ENCODE assay signal across 1 fruit fly cellular context in the genomic region with DNA sequence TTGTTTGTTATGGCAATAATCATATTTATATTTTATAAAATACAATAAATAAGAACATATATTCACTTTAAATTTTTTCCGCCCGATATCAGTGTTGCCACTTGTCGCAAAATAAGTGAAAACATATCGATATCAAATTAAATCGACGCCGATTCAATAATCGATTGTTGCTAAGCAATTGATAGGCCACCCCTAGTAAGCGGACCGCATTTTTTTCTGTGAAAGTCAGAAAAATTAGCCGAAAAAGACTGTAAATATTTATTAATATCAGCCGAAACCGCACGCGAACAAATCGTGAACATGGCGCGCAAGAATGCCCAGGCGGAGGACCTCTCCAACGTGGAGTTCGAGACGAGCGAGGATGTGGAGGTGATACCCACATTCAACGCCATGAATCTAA.
A peak's percentile ranks its signal among the peaks of the same experiment; 100 is the strongest.
TF ChIP-seq lines count a peak whose summit lies in the region.

A gene (plus strand): TSS at position 171 of the 400 bp plus-strand sequence.

TF ChIP-seq in whole organism, embryonic, 481 proteins besides CTCF, POLR2A, EP300 and RAD21 (continued from another document and continues in another):
- no peak for TF ChIP-seq Mes4 (GFP tag; optimal IDR thresholded peaks at IDR 0.05; lab: Kevin White, UChicago)
- no peak for TF ChIP-seq Abd-B (GFP tag; optimal IDR thresholded peaks at IDR 0.05; lab: Kevin White, UChicago)
- TF ChIP-seq tup (GFP tag; optimal IDR thresholded peaks at IDR 0.05; lab: Kevin White, UChicago) = no peak
- TF ChIP-seq CG3065 (GFP tag; optimal IDR thresholded peaks at IDR 0.05; lab: Kevin White, UChicago) = no peak
- TF ChIP-seq ssp (GFP tag; IDR thresholded peaks at IDR 0.05; lab: Robert Waterston, UW) = no peak
- no peak for TF ChIP-seq CG10979 (tag; optimal IDR thresholded peaks at IDR 0.05; lab: Kevin White, UChicago)
- no peak for TF ChIP-seq Usf (GFP tag; optimal IDR thresholded peaks at IDR 0.05; lab: Kevin White, UChicago)
- TF ChIP-seq CG13894 (tag; optimal IDR thresholded peaks at IDR 0.05; lab: Kevin White, UChicago) = no peak
- TF ChIP-seq CG10431 (GFP tag; optimal IDR thresholded peaks at IDR 0.05; lab: Kevin White, UChicago) = no peak
- no peak for TF ChIP-seq aop (GFP tag; IDR thresholded peaks at IDR 0.05; lab: Robert Waterston, UW)
- TF ChIP-seq NFAT (GFP tag; IDR thresholded peaks at IDR 0.05; lab: Robert Waterston, UW) = no peak
- no peak for TF ChIP-seq Dip2 (GFP tag; IDR thresholded peaks at IDR 0.05; lab: Robert Waterston, UW)
- no peak for TF ChIP-seq CG16779 (GFP tag; IDR thresholded peaks at IDR 0.05; lab: Robert Waterston, UW)
- TF ChIP-seq sim (GFP tag; IDR thresholded peaks at IDR 0.05; lab: Robert Waterston, UW) = no peak
- TF ChIP-seq gsb-n (tag; optimal IDR thresholded peaks at IDR 0.05; lab: Kevin White, UChicago) = no peak
- TF ChIP-seq CG6689 (GFP tag; IDR thresholded peaks at IDR 0.05; lab: Robert Waterston, UW) = no peak
- TF ChIP-seq run (tag; optimal IDR thresholded peaks at IDR 0.05; lab: Kevin White, UChicago) = no peak
- no peak for TF ChIP-seq ase (GFP tag; IDR thresholded peaks at IDR 0.05; lab: Robert Waterston, UW)
- no peak for TF ChIP-seq CG15269 (tag; optimal IDR thresholded peaks at IDR 0.05; lab: Kevin White, UChicago)
- no peak for TF ChIP-seq crp (GFP tag; optimal IDR thresholded peaks at IDR 0.05; lab: Kevin White, UChicago)
- TF ChIP-seq CG17568 (GFP tag; optimal IDR thresholded peaks at IDR 0.05; lab: Kevin White, UChicago) = no peak
- no peak for TF ChIP-seq CG8388 (GFP tag; optimal IDR thresholded peaks at IDR 0.05; lab: Kevin White, UChicago)
- TF ChIP-seq CG15601 (tag; optimal IDR thresholded peaks at IDR 0.05; lab: Kevin White, UChicago) = peak; percentile 46
- no peak for TF ChIP-seq Gug (GFP tag; IDR thresholded peaks at IDR 0.05; lab: Robert Waterston, UW)
- TF ChIP-seq peb (GFP tag; IDR thresholded peaks at IDR 0.05; lab: Robert Waterston, UW) = no peak
- TF ChIP-seq bowl (GFP tag; IDR thresholded peaks at IDR 0.05; lab: Robert Waterston, UW) = no peak
- TF ChIP-seq Eip74EF (GFP tag; optimal IDR thresholded peaks at IDR 0.05; lab: Kevin White, UChicago) = no peak
- no peak for TF ChIP-seq pita (GFP tag; optimal IDR thresholded peaks at IDR 0.05; lab: Kevin White, UChicago)
- peak; percentile 15 for TF ChIP-seq CG3995 (GFP tag; optimal IDR thresholded peaks at IDR 0.05; lab: Kevin White, UChicago)
- TF ChIP-seq Camta (GFP tag; optimal IDR thresholded peaks at IDR 0.05; lab: Kevin White, UChicago) = no peak
- no peak for TF ChIP-seq CG12219 (GFP tag; optimal IDR thresholded peaks at IDR 0.05; lab: Kevin White, UChicago)
- TF ChIP-seq jigr1 (GFP tag; IDR thresholded peaks at IDR 0.05; lab: Robert Waterston, UW) = no peak
- no peak for TF ChIP-seq CG3407 (GFP tag; optimal IDR thresholded peaks at IDR 0.05; lab: Kevin White, UChicago)
- TF ChIP-seq ftz-f1 (GFP tag; optimal IDR thresholded peaks at IDR 0.05; lab: Kevin White, UChicago) = no peak
- TF ChIP-seq CG4854 (GFP tag; optimal IDR thresholded peaks at IDR 0.05; lab: Kevin White, UChicago) = no peak
- no peak for TF ChIP-seq bab2 (GFP tag; optimal IDR thresholded peaks at IDR 0.05; lab: Kevin White, UChicago)
- TF ChIP-seq hkb (optimal IDR thresholded peaks at IDR 0.05; lab: Kevin White, UChicago) = no peak
- no peak for TF ChIP-seq hkb (GFP tag; IDR thresholded peaks at IDR 0.05; lab: Robert Waterston, UW)
- no peak for TF ChIP-seq CG4707 (GFP tag; optimal IDR thresholded peaks at IDR 0.05; lab: Kevin White, UChicago)
- TF ChIP-seq Bteb2 (GFP tag; optimal IDR thresholded peaks at IDR 0.05; lab: Kevin White, UChicago) = no peak
- TF ChIP-seq en (GFP tag; optimal IDR thresholded peaks at IDR 0.05; lab: Kevin White, UChicago) = no peak
- no peak for TF ChIP-seq CG9876 (GFP tag; optimal IDR thresholded peaks at IDR 0.05; lab: Kevin White, UChicago)
- no peak for TF ChIP-seq CG8924 (tag; optimal IDR thresholded peaks at IDR 0.05; lab: Kevin White, UChicago)
- no peak for TF ChIP-seq tio (GFP tag; optimal IDR thresholded peaks at IDR 0.05; lab: Kevin White, UChicago)
- no peak for TF ChIP-seq cg (GFP tag; optimal IDR thresholded peaks at IDR 0.05; lab: Kevin White, UChicago)
- no peak for TF ChIP-seq tgo (GFP tag; IDR thresholded peaks at IDR 0.05; lab: Robert Waterston, UW)
- no peak for TF ChIP-seq vvl (GFP tag; IDR thresholded peaks at IDR 0.05; lab: Robert Waterston, UW)
- TF ChIP-seq lilli (GFP tag; optimal IDR thresholded peaks at IDR 0.05; lab: Kevin White, UChicago) = no peak
- peak in 1 of 3 experiments; percentile 43 for TF ChIP-seq Stat92E (GFP tag; optimal IDR thresholded peaks at IDR 0.05; lab: Kevin White, UChicago)
- no peak for TF ChIP-seq Bdp1 (GFP tag; optimal IDR thresholded peaks at IDR 0.05; lab: Kevin White, UChicago)
- no peak for TF ChIP-seq Hr3 (GFP tag; optimal IDR thresholded peaks at IDR 0.05; lab: Kevin White, UChicago)
- no peak for TF ChIP-seq oc (tag; optimal IDR thresholded peaks at IDR 0.05; lab: Kevin White, UChicago)
- no peak for TF ChIP-seq Hr39 (optimal IDR thresholded peaks at IDR 0.05; lab: Kevin White, UChicago)
- TF ChIP-seq CG11723 (GFP tag; optimal IDR thresholded peaks at IDR 0.05; lab: Kevin White, UChicago) = no peak
- no peak for TF ChIP-seq cwo (GFP tag; optimal IDR thresholded peaks at IDR 0.05; lab: Kevin White, UChicago)
- TF ChIP-seq GATAe (GFP tag; conservative IDR thresholded peaks at IDR 0.05; lab: Robert Waterston, UW) = no peak
- no peak for TF ChIP-seq h (optimal IDR thresholded peaks at IDR 0.05; lab: Kevin White, UChicago)
- TF ChIP-seq Asciz (GFP tag; optimal IDR thresholded peaks at IDR 0.05; lab: Kevin White, UChicago) = no peak
- no peak for TF ChIP-seq Dbx (GFP tag; IDR thresholded peaks at IDR 0.05; lab: Robert Waterston, UW)
- TF ChIP-seq vnd (GFP tag; IDR thresholded peaks at IDR 0.05; lab: Robert Waterston, UW; ENCODE audit: partially characterized antibody) = peak; percentile 75
- TF ChIP-seq sc (optimal IDR thresholded peaks at IDR 0.05; lab: Kevin White, UChicago) = no peak
- TF ChIP-seq sc (GFP tag; optimal IDR thresholded peaks at IDR 0.05; lab: Kevin White, UChicago) = no peak
- TF ChIP-seq Opbp (GFP tag; IDR thresholded peaks at IDR 0.05; lab: Robert Waterston, UW; ENCODE audit: partially characterized antibody) = peak; percentile 82; the same call in 2 of the 3 replicates
- TF ChIP-seq CG7839 (tag; optimal IDR thresholded peaks at IDR 0.05; lab: Kevin White, UChicago) = no peak
- TF ChIP-seq Nf-YA (GFP tag; IDR thresholded peaks at IDR 0.05; lab: Robert Waterston, UW) = no peak
- TF ChIP-seq CG6654 (GFP tag; optimal IDR thresholded peaks at IDR 0.05; lab: Kevin White, UChicago) = no peak
- TF ChIP-seq Sin3A (optimal IDR thresholded peaks at IDR 0.05; lab: Kevin White, UChicago) = peak; percentile 34
- no peak for TF ChIP-seq CG17912 (GFP tag; optimal IDR thresholded peaks at IDR 0.05; lab: Kevin White, UChicago)
- TF ChIP-seq Hr51 (GFP tag; optimal IDR thresholded peaks at IDR 0.05; lab: Kevin White, UChicago) = no peak
- no peak for TF ChIP-seq btn (GFP tag; optimal IDR thresholded peaks at IDR 0.05; lab: Kevin White, UChicago)
- TF ChIP-seq CkIIα-i1 (GFP tag; IDR thresholded peaks at IDR 0.05; lab: Robert Waterston, UW) = no peak
- 0 out of 2 replicates have a peak, but pooled peaks have one; percentile 39 for TF ChIP-seq CG42726 (GFP tag; IDR thresholded peaks at IDR 0.05; lab: Robert Waterston, UW; ENCODE audit: partially characterized antibody)
- no peak for TF ChIP-seq D19B (GFP tag; optimal IDR thresholded peaks at IDR 0.05; lab: Kevin White, UChicago)
- TF ChIP-seq BtbVII (GFP tag; optimal IDR thresholded peaks at IDR 0.05; lab: Kevin White, UChicago) = no peak
- peak; percentile 88 for TF ChIP-seq unc-4 (GFP tag; IDR thresholded peaks at IDR 0.05; lab: Robert Waterston, UW; ENCODE audit: partially characterized antibody)
- no peak for TF ChIP-seq CG6254 (GFP tag; optimal IDR thresholded peaks at IDR 0.05; lab: Kevin White, UChicago)
- TF ChIP-seq ttk (GFP tag; IDR thresholded peaks at IDR 0.05; lab: Robert Waterston, UW) = no peak
- no peak for TF ChIP-seq HmgD (GFP tag; optimal IDR thresholded peaks at IDR 0.05; lab: Kevin White, UChicago)
- TF ChIP-seq CG11560 (tag; IDR thresholded peaks at IDR 0.05; lab: Robert Waterston, UW) = no peak
- TF ChIP-seq BEAF-32 (GFP tag; optimal IDR thresholded peaks at IDR 0.05; lab: Kevin White, UChicago) = peak; percentile 80
- no peak for TF ChIP-seq CG11398 (GFP tag; optimal IDR thresholded peaks at IDR 0.05; lab: Kevin White, UChicago)
- peak; percentile 21 for TF ChIP-seq Lhr (GFP tag; optimal IDR thresholded peaks at IDR 0.05; lab: Kevin White, UChicago)
- no peak for TF ChIP-seq Atf6 (GFP tag; IDR thresholded peaks at IDR 0.05; lab: Robert Waterston, UW)
- no peak for TF ChIP-seq chn (GFP tag; optimal IDR thresholded peaks at IDR 0.05; lab: Kevin White, UChicago)
- no peak for TF ChIP-seq CG2202 (tag; optimal IDR thresholded peaks at IDR 0.05; lab: Kevin White, UChicago)
- TF ChIP-seq wor (GFP tag; IDR thresholded peaks at IDR 0.05; lab: Robert Waterston, UW) = no peak
- no peak for TF ChIP-seq danr (GFP tag; IDR thresholded peaks at IDR 0.05; lab: Robert Waterston, UW)
- no peak for TF ChIP-seq ranshi (GFP tag; IDR thresholded peaks at IDR 0.05; lab: Robert Waterston, UW)
- TF ChIP-seq ap (GFP tag; IDR thresholded peaks at IDR 0.05; lab: Robert Waterston, UW) = no peak
- peak; percentile 86 for TF ChIP-seq amos (GFP tag; IDR thresholded peaks at IDR 0.05; lab: Robert Waterston, UW; ENCODE audit: partially characterized antibody)
- TF ChIP-seq mld (GFP tag; IDR thresholded peaks at IDR 0.05; lab: Robert Waterston, UW; ENCODE audit: partially characterized antibody) = no peak
- peak; percentile 84 for TF ChIP-seq bbx (GFP tag; IDR thresholded peaks at IDR 0.05; lab: Robert Waterston, UW; ENCODE audit: partially characterized antibody)
- TF ChIP-seq CG12659 (GFP tag; optimal IDR thresholded peaks at IDR 0.05; lab: Kevin White, UChicago) = peak; percentile 42
- no peak for TF ChIP-seq Ssrp (tag; optimal IDR thresholded peaks at IDR 0.05; lab: Kevin White, UChicago)
- TF ChIP-seq Xbp1 (GFP tag; optimal IDR thresholded peaks at IDR 0.05; lab: Kevin White, UChicago) = no peak
- no peak for TF ChIP-seq repo (GFP tag; optimal IDR thresholded peaks at IDR 0.05; lab: Kevin White, UChicago)
- no peak for TF ChIP-seq zf30C (GFP tag; optimal IDR thresholded peaks at IDR 0.05; lab: Kevin White, UChicago)
- no peak for TF ChIP-seq CG8359 (GFP tag; optimal IDR thresholded peaks at IDR 0.05; lab: Kevin White, UChicago; ENCODE audit: borderline replicate concordance)
- peak; percentile 59 for TF ChIP-seq inv (GFP tag; IDR thresholded peaks at IDR 0.05; lab: Robert Waterston, UW; ENCODE audit: partially characterized antibody)
- TF ChIP-seq CG12391 (tag; optimal IDR thresholded peaks at IDR 0.05; lab: Kevin White, UChicago) = no peak
- no peak for TF ChIP-seq Optix (GFP tag; IDR thresholded peaks at IDR 0.05; lab: Robert Waterston, UW)
- no peak for TF ChIP-seq CG5180 (GFP tag; optimal IDR thresholded peaks at IDR 0.05; lab: Kevin White, UChicago)
- TF ChIP-seq Ravus (GFP tag; IDR thresholded peaks at IDR 0.05; lab: Robert Waterston, UW) = no peak
- TF ChIP-seq CG8765 (GFP tag; IDR thresholded peaks at IDR 0.05; lab: Robert Waterston, UW) = no peak
- TF ChIP-seq so (GFP tag; IDR thresholded peaks at IDR 0.05; lab: Robert Waterston, UW) = no peak
- no peak for TF ChIP-seq CrebB (tag; optimal IDR thresholded peaks at IDR 0.05; lab: Kevin White, UChicago)
- TF ChIP-seq gt (GFP tag; IDR thresholded peaks at IDR 0.05; lab: Robert Waterston, UW) = no peak
- TF ChIP-seq CG12104 (GFP tag; optimal IDR thresholded peaks at IDR 0.05; lab: Kevin White, UChicago) = no peak
- no peak for TF ChIP-seq esg (GFP tag; conservative IDR thresholded peaks at IDR 0.05; lab: Robert Waterston, UW)
- no peak for TF ChIP-seq gcm2 (GFP tag; optimal IDR thresholded peaks at IDR 0.05; lab: Kevin White, UChicago)
- no peak for TF ChIP-seq sisA (GFP tag; IDR thresholded peaks at IDR 0.05; lab: Robert Waterston, UW)
- no peak for TF ChIP-seq CG13424 (tag; optimal IDR thresholded peaks at IDR 0.05; lab: Kevin White, UChicago)
- TF ChIP-seq Myb (GFP tag; optimal IDR thresholded peaks at IDR 0.05; lab: Kevin White, UChicago) = peak; percentile 4
- no peak for TF ChIP-seq kay (GFP tag; optimal IDR thresholded peaks at IDR 0.05; lab: Kevin White, UChicago)
- no peak for TF ChIP-seq Rx (GFP tag; IDR thresholded peaks at IDR 0.05; lab: Robert Waterston, UW)
- no peak for TF ChIP-seq CG16815 (GFP tag; optimal IDR thresholded peaks at IDR 0.05; lab: Kevin White, UChicago)
- TF ChIP-seq pum (GFP tag; optimal IDR thresholded peaks at IDR 0.05; lab: Kevin White, UChicago) = no peak
- TF ChIP-seq p53 (GFP tag; optimal IDR thresholded peaks at IDR 0.05; lab: Kevin White, UChicago) = no peak
- no peak for TF ChIP-seq fd96Cb (tag; optimal IDR thresholded peaks at IDR 0.05; lab: Kevin White, UChicago)
- no peak for TF ChIP-seq CG17361 (GFP tag; IDR thresholded peaks at IDR 0.05; lab: Robert Waterston, UW)
- TF ChIP-seq caup (GFP tag; optimal IDR thresholded peaks at IDR 0.05; lab: Kevin White, UChicago; ENCODE audit: severe bottlenecking) = no peak
- no peak for TF ChIP-seq CG11085 (GFP tag; IDR thresholded peaks at IDR 0.05; lab: Robert Waterston, UW)
- no peak for TF ChIP-seq CG6272 (GFP tag; IDR thresholded peaks at IDR 0.05; lab: Robert Waterston, UW)
- TF ChIP-seq nerfin-2 (GFP tag; IDR thresholded peaks at IDR 0.05; lab: Robert Waterston, UW; ENCODE audit: partially characterized antibody) = peak; percentile 79
- peak; percentile 76 for TF ChIP-seq pzg (GFP tag; optimal IDR thresholded peaks at IDR 0.05; lab: Kevin White, UChicago)
- TF ChIP-seq pan (optimal IDR thresholded peaks at IDR 0.05; lab: Kevin White, UChicago) = no peak
- peak in 1 of 2 experiments; percentile 5 for TF ChIP-seq pan (GFP tag; optimal IDR thresholded peaks at IDR 0.05 in 1 of 2, IDR thresholded peaks at IDR 0.05 in 1 of 2)
- TF ChIP-seq CG7745 (tag; optimal IDR thresholded peaks at IDR 0.05; lab: Kevin White, UChicago) = no peak
- TF ChIP-seq slou (GFP tag; optimal IDR thresholded peaks at IDR 0.05; lab: Kevin White, UChicago) = no peak
- TF ChIP-seq CG17186 (GFP tag; optimal IDR thresholded peaks at IDR 0.05; lab: Kevin White, UChicago) = no peak
- TF ChIP-seq CG6813 (GFP tag; optimal IDR thresholded peaks at IDR 0.05; lab: Kevin White, UChicago) = no peak
- TF ChIP-seq CG5245 (GFP tag; optimal IDR thresholded peaks at IDR 0.05; lab: Kevin White, UChicago) = no peak
- no peak for TF ChIP-seq tx (GFP tag; optimal IDR thresholded peaks at IDR 0.05; lab: Kevin White, UChicago)
- TF ChIP-seq jumu (GFP tag; optimal IDR thresholded peaks at IDR 0.05; lab: Kevin White, UChicago) = no peak
